Worm (Caenorhabditis elegans): ENCODE measurements around the gene R01B10.3.

DNA sequence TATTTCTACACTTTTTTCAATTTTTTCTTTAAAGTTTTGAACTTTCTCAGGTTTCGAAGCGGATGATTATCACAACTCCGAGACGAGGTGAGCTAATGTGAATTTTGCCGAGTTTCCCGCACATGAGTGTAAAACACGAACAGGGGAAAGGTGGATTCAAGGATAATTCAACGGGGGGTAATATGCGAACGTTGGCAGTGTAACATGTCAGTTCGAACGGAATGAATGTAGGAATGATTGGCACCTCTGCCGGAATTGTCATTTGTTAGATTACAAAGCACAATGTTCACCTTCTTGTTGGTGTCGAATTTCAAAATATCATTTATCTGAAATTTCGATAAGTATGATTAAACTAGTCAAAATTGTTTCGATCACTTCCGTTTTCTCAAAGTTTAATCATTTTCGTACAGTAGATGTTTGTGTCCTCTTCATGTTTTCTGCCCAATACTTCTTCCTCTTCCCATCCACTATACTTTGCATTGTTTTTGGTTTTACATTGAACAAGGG lies 25.9 kb downstream of the R01B10.3 start, which contains the start of gene picc-1:
- TF ChIP-seq ceh-45 (GFP tag; IDR thresholded peaks at IDR 0.05) = no peak
- TF ChIP-seq pat-9 (tag; optimal IDR thresholded peaks at IDR 0.05) = no peak
- no peak for TF ChIP-seq ceh-19 (GFP tag; optimal IDR thresholded peaks at IDR 0.05)

All from whole organism, late embryonic.